Worm (Caenorhabditis elegans): ENCODE measurements around the gene C08E8.10.
"Not testable (repeated sequence)": the region's sequence is repeated elsewhere in the genome, so short reads cannot be mapped to it uniquely, and the experiment has no call there.

Gene C08E8.10

ce11 chrV:18323231-18323630 lies 16.5 kb downstream of the C08E8.10 start, which contains the start of gene B0462.5:
B0462.5 (minus strand) TSS chrV:18323331.
- no peak for TF ChIP-seq Y53F4B.3 (GFP tag; IDR thresholded peaks at IDR 0.05)
- 0 out of 2 replicates have a peak, but pooled peaks have one; percentile 24 for TF ChIP-seq cebp-1 (GFP tag; IDR thresholded peaks at IDR 0.05)
- TF ChIP-seq cebp-1 (tag; optimal IDR thresholded peaks at IDR 0.05), result no peak

- no peak for TF ChIP-seq nfya-1 (tag; optimal IDR thresholded peaks at IDR 0.05; ENCODE audit: borderline replicate concordance, insufficient read depth)
- no peak for TF ChIP-seq F52B5.7 (tag; optimal IDR thresholded peaks at IDR 0.05)
- no peak for TF ChIP-seq ama-1 (optimal IDR thresholded peaks at IDR 0.05)
- no peak for TF ChIP-seq ama-1 (GFP tag; optimal IDR thresholded peaks at IDR 0.05)
- TF ChIP-seq lsy-27 (tag; optimal IDR thresholded peaks at IDR 0.05; ENCODE audit: borderline replicate concordance, insufficient read depth), result no peak
These were observed 21.4 kb downstream of the C08E8.10 start, which contains the start of gene fbxb-119 for ce11 chrV:18318312-18318711. fbxb-119 (plus strand) TSS chrV:18318612.

ce11 chrV:18302414-18302813 lies 37.3 kb downstream of the C08E8.10 start, which contains the start of gene Y51A2A.6:
Y51A2A.6 (plus strand) TSS chrV:18302714.
- not testable (repeated sequence) for TF ChIP-seq F57C9.4 (tag; optimal IDR thresholded peaks at IDR 0.05); Y53F4B.3 (GFP tag; IDR thresholded peaks at IDR 0.05); B0035.1 (tag; optimal IDR thresholded peaks at IDR 0.05)

- TF ChIP-seq Y53G8AR.9 (GFP tag; conservative IDR thresholded peaks at IDR 0.05) (no peak), ztf-25 (GFP tag; IDR thresholded peaks at IDR 0.05) (no peak), madf-8 (GFP tag; conservative IDR thresholded peaks at IDR 0.05) (no peak), K12H6.12 (tag; optimal IDR thresholded peaks at IDR 0.05) (no peak), hrde-1 (tag; optimal IDR thresholded peaks at IDR 0.05; ENCODE audit: borderline replicate concordance) (no peak), lin-54 (GFP tag; optimal IDR thresholded peaks at IDR 0.05) (no peak), snpc-4 (GFP tag; optimal IDR thresholded peaks at IDR 0.05) (no peak), snpc-4 (tag; optimal IDR thresholded peaks at IDR 0.05) (no peak), madf-10 (tag; optimal IDR thresholded peaks at IDR 0.05) (no peak), cebp-2 (GFP tag; IDR thresholded peaks at IDR 0.05) (no peak), Y56A3A.18 (GFP tag; IDR thresholded peaks at IDR 0.05) (no peak), snpc-1.1 (tag; optimal IDR thresholded peaks at IDR 0.05; ENCODE audit: insufficient read depth) (no peak), F33H1.4 (GFP tag; IDR thresholded peaks at IDR 0.05) (no peak), him-1 (tag; optimal IDR thresholded peaks at IDR 0.05) (no peak), madf-3 (GFP tag; IDR thresholded peaks at IDR 0.05) (no peak), T07F8.4 (tag; optimal IDR thresholded peaks at IDR 0.05) (no peak), nhr-27 (tag; optimal IDR thresholded peaks at IDR 0.05) (no peak), mcd-1 (GFP tag; IDR thresholded peaks at IDR 0.05) (no peak), lin-35 (GFP tag; optimal IDR thresholded peaks at IDR 0.05) (no peak), snpc-3.4 (tag; optimal IDR thresholded peaks at IDR 0.05) (no peak), Y67H2A.10 (GFP tag; conservative IDR thresholded peaks at IDR 0.05) (no peak)
These were observed 40.4 kb downstream of the C08E8.10 start for ce11 chrV:18299313-18299712.

ce11 chrV:18298506-18298905 lies 41.2 kb downstream of the C08E8.10 start, which contains the start of gene Y51A2A.5:
Y51A2A.5 (plus strand) TSS chrV:18298806.
- TF ChIP-seq egrh-3 (GFP tag; IDR thresholded peaks at IDR 0.05), result no peak
- TF ChIP-seq nhr-27 (tag; optimal IDR thresholded peaks at IDR 0.05), result no peak
- TF ChIP-seq ztf-18 (tag; optimal IDR thresholded peaks at IDR 0.05), result no peak
- no peak for TF ChIP-seq C17E4.6 (GFP tag; IDR thresholded peaks at IDR 0.05)
- no peak for TF ChIP-seq tbp1 (GFP tag; optimal IDR thresholded peaks at IDR 0.05)
- TF ChIP-seq F57A8.1 (GFP tag; optimal IDR thresholded peaks at IDR 0.05), result no peak
- TF ChIP-seq hlh-26 (GFP tag; conservative IDR thresholded peaks at IDR 0.05), result no peak
- no peak for TF ChIP-seq K11D2.4 (GFP tag; IDR thresholded peaks at IDR 0.05)
- no peak for TF ChIP-seq ceh-91 (GFP tag; IDR thresholded peaks at IDR 0.05)
- no peak for TF ChIP-seq nfya-2 (GFP tag; IDR thresholded peaks at IDR 0.05)
- TF ChIP-seq nfyb-1 (GFP tag; IDR thresholded peaks at IDR 0.05), result no peak
- no peak for TF ChIP-seq F55B11.4 (tag; optimal IDR thresholded peaks at IDR 0.05; ENCODE audit: borderline replicate concordance, insufficient read depth)
- TF ChIP-seq F57C9.4 (tag; optimal IDR thresholded peaks at IDR 0.05), result no peak
- TF ChIP-seq ccch-3 (GFP tag; optimal IDR thresholded peaks at IDR 0.05), result no peak

Measured in whole organism, young adult.